Fruit fly (Drosophila melanogaster): ENCODE results near the gene fig.

fig gene

dm6 chr3R:29816266-29816665, 36.0 kb upstream of the fig start, which contains the start of gene Vps16B:
Vps16B (minus strand) TSS chr3R:29816451.
- no peak for TF ChIP-seq Lpt (GFP tag; optimal IDR thresholded peaks at IDR 0.05)
- no peak for TF ChIP-seq ss (GFP tag; optimal IDR thresholded peaks at IDR 0.05)
- TF ChIP-seq CG15336 (GFP tag; IDR thresholded peaks at IDR 0.05), result no peak
- no peak for TF ChIP-seq spab (GFP tag; optimal IDR thresholded peaks at IDR 0.05)
- TF ChIP-seq Smox (GFP tag; optimal IDR thresholded peaks at IDR 0.05), result no peak
- no peak for TF ChIP-seq CG6792 (GFP tag; optimal IDR thresholded peaks at IDR 0.05)
- TF ChIP-seq salr (GFP tag; optimal IDR thresholded peaks at IDR 0.05), result no peak
- TF ChIP-seq svp (GFP tag), result no peak
- TF ChIP-seq Eip78C (GFP tag), result no peak
- no peak for TF ChIP-seq Eip75B (GFP tag; optimal IDR thresholded peaks at IDR 0.05)
- TF ChIP-seq CG32006 (GFP tag; optimal IDR thresholded peaks at IDR 0.05), result no peak
- TF ChIP-seq esn (GFP tag; optimal IDR thresholded peaks at IDR 0.05), result no peak
- no peak for TF ChIP-seq CG10631 (GFP tag; optimal IDR thresholded peaks at IDR 0.05)
- TF ChIP-seq Gug (GFP tag; IDR thresholded peaks at IDR 0.05), result no peak
- TF ChIP-seq CG6276 (GFP tag; optimal IDR thresholded peaks at IDR 0.05), result no peak
- no peak for TF ChIP-seq dac (GFP tag; optimal IDR thresholded peaks at IDR 0.05)
- TF ChIP-seq vri (GFP tag; optimal IDR thresholded peaks at IDR 0.05), result no peak

- TF ChIP-seq CG32006 (GFP tag; optimal IDR thresholded peaks at IDR 0.05) (no peak), achi (GFP tag; optimal IDR thresholded peaks at IDR 0.05) (no peak), eg (GFP tag; IDR thresholded peaks at IDR 0.05) (0 out of 3 replicates have a peak, but pooled peaks have one; percentile 14), cyc (GFP tag; optimal IDR thresholded peaks at IDR 0.05) (no peak), CG31627 (GFP tag; optimal IDR thresholded peaks at IDR 0.05) (peak; percentile 15)
Measured at dm6 chr3R:29806682-29807393, 26.6 kb upstream of the fig start, which contains the start of the genes ca and ncd. ca (plus strand) TSS chr3R:29806811. ncd (minus strand) TSS chr3R:29807127.

- TF ChIP-seq fkh (GFP tag; optimal IDR thresholded peaks at IDR 0.05), result no peak
- TF ChIP-seq CG32006 (GFP tag; optimal IDR thresholded peaks at IDR 0.05), result peak; percentile 94
- no peak for TF ChIP-seq Eip93F (GFP tag; optimal IDR thresholded peaks at IDR 0.05)
- TF ChIP-seq CG9139 (GFP tag; optimal IDR thresholded peaks at IDR 0.05), result peak; percentile 98
- peak; percentile 89 for TF ChIP-seq CG8319 (GFP tag; optimal IDR thresholded peaks at IDR 0.05)
- TF ChIP-seq CG10669 (GFP tag; optimal IDR thresholded peaks at IDR 0.05), result peak; percentile 91
- TF ChIP-seq Ets21C (GFP tag; optimal IDR thresholded peaks at IDR 0.05), result peak; percentile 85
- peak; percentile 89 for TF ChIP-seq CG3032 (tag; optimal IDR thresholded peaks at IDR 0.05)
- peak; percentile 88 for TF ChIP-seq CG7368 (GFP tag; optimal IDR thresholded peaks at IDR 0.05)
- TF ChIP-seq Sox102F (GFP tag; optimal IDR thresholded peaks at IDR 0.05), result no peak
- TF ChIP-seq topi (GFP tag; optimal IDR thresholded peaks at IDR 0.05), result peak; percentile 88
- TF ChIP-seq spab (GFP tag; optimal IDR thresholded peaks at IDR 0.05), result peak; percentile 94
- TF ChIP-seq CG10631 (GFP tag; optimal IDR thresholded peaks at IDR 0.05), result no peak
- TF ChIP-seq Eip78C (GFP tag), result peak; percentile 96
- peak; percentile 86 for TF ChIP-seq CG31627 (GFP tag; optimal IDR thresholded peaks at IDR 0.05)
- TF ChIP-seq CG8632 (GFP tag; optimal IDR thresholded peaks at IDR 0.05), result peak; percentile 75
- peak; percentile 76 for TF ChIP-seq CG34406 (GFP tag; optimal IDR thresholded peaks at IDR 0.05)
- no peak for TF ChIP-seq Smox (GFP tag; optimal IDR thresholded peaks at IDR 0.05)
- peak; percentile 92 for TF ChIP-seq eg (GFP tag; IDR thresholded peaks at IDR 0.05)
- TF ChIP-seq Blimp-1 (GFP tag; optimal IDR thresholded peaks at IDR 0.05), result peak; percentile 83
- peak; percentile 89 for TF ChIP-seq esn (GFP tag; optimal IDR thresholded peaks at IDR 0.05)
- no peak for TF ChIP-seq svp (GFP tag)
- TF ChIP-seq fd59A (GFP tag; optimal IDR thresholded peaks at IDR 0.05), result peak; percentile 78
- peak; percentile 81 for TF ChIP-seq CG11762 (GFP tag; optimal IDR thresholded peaks at IDR 0.05; ENCODE audit: insufficient read depth)
- TF ChIP-seq Sox15 (GFP tag; optimal IDR thresholded peaks at IDR 0.05), result peak; percentile 82
- peak; percentile 88 for TF ChIP-seq Hr39 (GFP tag; optimal IDR thresholded peaks at IDR 0.05)
- peak; percentile 97 to 99 for TF ChIP-seq ss (GFP tag; optimal IDR thresholded peaks at IDR 0.05)
- TF ChIP-seq CG6854 (GFP tag; optimal IDR thresholded peaks at IDR 0.05), result peak; percentile 91
- peak; percentile 83 for TF ChIP-seq dsx (GFP tag; optimal IDR thresholded peaks at IDR 0.05; ENCODE audit: poor library complexity, severe bottlenecking)
- TF ChIP-seq Hr4 (GFP tag; optimal IDR thresholded peaks at IDR 0.05), result no peak
- TF ChIP-seq Lpt (GFP tag; optimal IDR thresholded peaks at IDR 0.05), result peak; percentile 91
- TF ChIP-seq Hr38 (GFP tag; optimal IDR thresholded peaks at IDR 0.05), result peak; percentile 89
- peak; percentile 90 for TF ChIP-seq CG16779 (tag; optimal IDR thresholded peaks at IDR 0.05)
- no peak for TF ChIP-seq CG4318 (GFP tag; optimal IDR thresholded peaks at IDR 0.05)
- no peak for TF ChIP-seq vri (GFP tag; optimal IDR thresholded peaks at IDR 0.05)
- peak; percentile 96 for TF ChIP-seq dac (GFP tag; optimal IDR thresholded peaks at IDR 0.05)
Measured at dm6 chr3R:29802753-29803313, 22.6 kb upstream of the fig start, which contains the start of the genes Etfb and CG7789. Etfb (minus strand) TSS chr3R:29802945. CG7789 (plus strand) TSS chr3R:29803196.

All from whole organism, prepupa.